Worm (Caenorhabditis elegans): ENCODE measurements around the gene sur-5.

- TF ChIP-seq ama-1 (optimal IDR thresholded peaks at IDR 0.05) = no peak
- TF ChIP-seq pha-2 (tag; optimal IDR thresholded peaks at IDR 0.05) = no peak
- no peak for TF ChIP-seq ceh-24 (tag; optimal IDR thresholded peaks at IDR 0.05)
- TF ChIP-seq ceh-48 (tag; optimal IDR thresholded peaks at IDR 0.05) = no peak
- TF ChIP-seq unc-55 (GFP tag; optimal IDR thresholded peaks at IDR 0.05) = peak; percentile 44
- TF ChIP-seq ets-4 (tag; optimal IDR thresholded peaks at IDR 0.05) = peak; percentile 41
- TF ChIP-seq K02D7.2 (tag; optimal IDR thresholded peaks at IDR 0.05) = no peak
Measured at ce11 chrX:7264591-7265306, 40.6 kb downstream of the sur-5 start.
